Worm (Caenorhabditis elegans) whole organism, L4 larva: ENCODE measurements around the gene D1086.1.

Source experiments
- F44E2.7 ChIP-seq: fragments of 200-800 bp; sonication (Bioruptor generic); IDR thresholded peaks from 2 replicates; pipeline ENCODE4 v2.1.2; 2022; ENCODE audit warnings: missing genetic modification characterization, missing compliant biosample characterization
- Y48G9A.11 ChIP-seq: fragments of 200-800 bp; sonication (Bioruptor generic); IDR thresholded peaks from 2 replicates; pipeline ENCODE4 v1.3.6; 2022; ENCODE audit warnings: missing genetic modification reagents, missing genetic modification characterization, missing compliant biosample characterization
- aha-1 ChIP-seq: fragments of 150-350 bp; peaks from one replicate; lab custom pipeline; 2014; ENCODE audit warnings: missing biosample characterization, missing genetic modification characterization
- ceh-20 ChIP-seq: fragments of 200-800 bp; sonication (Bioruptor generic); IDR thresholded peaks from 2 replicates; pipeline ENCODE4 v1.3.6; 2022; ENCODE audit warnings: missing genetic modification reagents, missing genetic modification characterization, missing compliant biosample characterization
- ceh-82 ChIP-seq: sonication (generic microtip); optimal IDR thresholded peaks from 2 replicates; lab custom pipeline; 2017; ENCODE audit warnings: missing biosample characterization, missing genetic modification characterization
- ces-1 ChIP-seq: fragments of 150-350 bp; sonication (generic microtip); optimal IDR thresholded peaks from 4 replicates; lab custom pipeline; 2014; ENCODE audit warnings: missing biosample characterization, missing genetic modification reagents, missing genetic modification characterization
- cey-2 ChIP-seq: sonication (generic microtip); optimal IDR thresholded peaks from 3 replicates; lab custom pipeline; 2017; ENCODE audit warnings: missing genetic modification characterization, mild to moderate bottlenecking, missing compliant biosample characterization, antibody characterized with exemption, borderline replicate concordance; ENCODE audit not compliant: insufficient read depth
- ctbp-1 ChIP-seq: fragments of 200-800 bp; sonication (Bioruptor generic); IDR thresholded peaks from 2 replicates; pipeline ENCODE4 v1.3.6; 2022; ENCODE audit warnings: missing genetic modification reagents, missing genetic modification characterization, missing compliant biosample characterization
- daf-19 ChIP-seq: fragments of 200-800 bp; sonication (Bioruptor generic); conservative IDR thresholded peaks from 2 replicates; pipeline ENCODE4 v1.3.6; 2022; ENCODE audit warnings: missing genetic modification characterization, missing compliant biosample characterization
- dmd-8 ChIP-seq: fragments of 200-800 bp; sonication (Bioruptor generic); IDR thresholded peaks from 2 replicates; pipeline ENCODE4 v1.3.6; 2022; ENCODE audit warnings: missing genetic modification characterization, missing compliant biosample characterization
- fkh-10 ChIP-seq: fragments of 150-350 bp; optimal IDR thresholded peaks from 2 replicates; lab custom pipeline; 2014; ENCODE audit warnings: missing biosample characterization, missing genetic modification reagents, missing genetic modification characterization
- hlh-11 ChIP-seq: fragments of 200-800 bp; sonication (Bioruptor generic); optimal IDR thresholded peaks from 2 replicates; lab custom pipeline; 2018; ENCODE audit warnings: mild to moderate bottlenecking, missing genetic modification characterization, missing compliant biosample characterization
- hlh-30 ChIP-seq: sonication (generic microtip); optimal IDR thresholded peaks from 2 replicates; lab custom pipeline; 2017; ENCODE audit warnings: antibody characterized with exemption, mild to moderate bottlenecking, missing genetic modification characterization, missing compliant biosample characterization; ENCODE audit not compliant: insufficient read depth
- hmg-1.1 ChIP-seq: fragments of 200-800 bp; sonication (Bioruptor generic); IDR thresholded peaks from 2 replicates; pipeline ENCODE4 v1.3.6; 2022; ENCODE audit warnings: missing genetic modification reagents, missing genetic modification characterization, missing compliant biosample characterization
- lin-13 ChIP-seq: fragments of 150-350 bp; optimal IDR thresholded peaks from 2 replicates; lab custom pipeline; 2014; ENCODE audit warnings: missing biosample characterization, missing genetic modification reagents, missing genetic modification characterization
- lir-3 ChIP-seq: sonication (generic microtip); optimal IDR thresholded peaks from 2 replicates; lab custom pipeline; 2016; ENCODE audit warnings: mild to moderate bottlenecking, missing genetic modification characterization, missing compliant biosample characterization
- lsy-2 ChIP-seq, 2 experiments: fragments of 150-350 bp in 1 of 2; sonication (generic microtip) in 1 of 2; optimal IDR thresholded peaks; 2 replicates each; lab custom pipeline; 2014 to 2017; ENCODE audit warnings: missing biosample characterization in 2 of 2, missing genetic modification characterization in 2 of 2
- mdl-1 ChIP-seq, 2 experiments: fragments of 150-350 bp in 1 of 2; sonication (generic microtip) in 1 of 2; optimal IDR thresholded peaks; 2 replicates each; lab custom pipeline; 2014 to 2017; ENCODE audit warnings: missing biosample characterization in 2 of 2, missing genetic modification characterization in 2 of 2
- mep-1 ChIP-seq: fragments of 150-350 bp; sonication (generic microtip); optimal IDR thresholded peaks from 3 replicates; lab custom pipeline; 2014; ENCODE audit warnings: missing biosample characterization, missing genetic modification characterization
- nhr-11 ChIP-seq: fragments of 150-350 bp; optimal IDR thresholded peaks from 2 replicates; lab custom pipeline; 2014; ENCODE audit warnings: missing biosample characterization, missing genetic modification characterization
- nhr-111 ChIP-seq: fragments of 200-800 bp; sonication (Bioruptor generic); optimal IDR thresholded peaks from 2 replicates; lab custom pipeline; 2018; ENCODE audit warnings: mild to moderate bottlenecking, missing genetic modification characterization, missing compliant biosample characterization
- nhr-237 ChIP-seq: sonication (generic microtip); optimal IDR thresholded peaks from 2 replicates; lab custom pipeline; 2017; ENCODE audit warnings: missing biosample characterization, missing genetic modification characterization
- nhr-25 ChIP-seq: sonication (generic microtip); optimal IDR thresholded peaks from 2 replicates; lab custom pipeline; 2017; ENCODE audit warnings: missing genetic modification characterization, mild to moderate bottlenecking, missing compliant biosample characterization, antibody characterized with exemption, moderate library complexity, borderline replicate concordance; ENCODE audit not compliant: insufficient read depth
- nhr-28 ChIP-seq: fragments of 150-350 bp; optimal IDR thresholded peaks from 2 replicates; lab custom pipeline; 2014; ENCODE audit warnings: missing biosample characterization, missing genetic modification characterization
- nhr-6 ChIP-seq: fragments of 150-350 bp; optimal IDR thresholded peaks from 2 replicates; lab custom pipeline; 2014; ENCODE audit warnings: missing biosample characterization, missing genetic modification characterization
- rbr-2 ChIP-seq: sonication (generic microtip); optimal IDR thresholded peaks from 2 replicates; lab custom pipeline; 2016; ENCODE audit warnings: missing genotype, missing genetic modification characterization, missing compliant biosample characterization
- sdz-12 ChIP-seq: fragments of 200-800 bp; sonication (Bioruptor generic); optimal IDR thresholded peaks from 2 replicates; lab custom pipeline; 2018; ENCODE audit warnings: mild to moderate bottlenecking, missing genetic modification characterization, missing compliant biosample characterization
- set-16 ChIP-seq: fragments of 200-800 bp; sonication (Bioruptor generic); IDR thresholded peaks from 2 replicates; pipeline ENCODE4 v1.3.6; 2022; ENCODE audit warnings: missing genetic modification reagents, missing genetic modification characterization, missing compliant biosample characterization
- snpc-4 ChIP-seq: fragments of 150-350 bp; optimal IDR thresholded peaks from 2 replicates; lab custom pipeline; 2014; ENCODE audit warnings: missing biosample characterization, missing genetic modification characterization
- spr-1 ChIP-seq: sonication (generic microtip); optimal IDR thresholded peaks from 2 replicates; lab custom pipeline; 2016; ENCODE audit warnings: mild to moderate bottlenecking, missing genetic modification characterization, missing compliant biosample characterization
- unc-62 ChIP-seq, 3 experiments: fragments of 150-350 bp in 1 of 3; sonication (generic microtip); optimal IDR thresholded peaks in 2 of 3; peaks in 1 of 3; 1 replicate in 1 of 3; 2 replicates in 2 of 3; lab custom pipeline; 2014 to 2017; ENCODE audit warnings: missing biosample characterization in 3 of 3, missing genetic modification characterization in 3 of 3, missing genetic modification reagents in 3 of 3, missing genotype in 1 of 3

The D1086.1 gene

DNA sequence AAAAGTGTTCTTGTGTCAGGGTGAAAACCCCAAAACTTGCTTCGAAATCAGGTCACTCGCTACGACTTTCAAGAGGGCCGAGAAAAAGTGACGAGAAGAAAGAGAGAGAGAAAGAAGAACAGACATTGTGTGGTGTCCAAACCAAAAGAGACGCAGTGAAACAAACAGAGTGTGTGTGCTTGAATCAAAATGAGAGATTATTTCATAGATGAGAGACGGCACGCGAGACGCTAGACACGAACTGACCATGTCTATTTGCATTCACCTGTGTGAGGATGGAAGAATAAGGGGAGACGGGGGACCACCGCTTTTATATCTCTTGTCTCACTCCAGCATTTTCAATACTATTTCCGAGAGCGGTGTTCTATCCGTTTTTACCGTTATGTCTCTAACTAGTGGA is 37.5 kb downstream of the D1086.1 start (continued):
- no peak for TF ChIP-seq lir-3

DNA sequence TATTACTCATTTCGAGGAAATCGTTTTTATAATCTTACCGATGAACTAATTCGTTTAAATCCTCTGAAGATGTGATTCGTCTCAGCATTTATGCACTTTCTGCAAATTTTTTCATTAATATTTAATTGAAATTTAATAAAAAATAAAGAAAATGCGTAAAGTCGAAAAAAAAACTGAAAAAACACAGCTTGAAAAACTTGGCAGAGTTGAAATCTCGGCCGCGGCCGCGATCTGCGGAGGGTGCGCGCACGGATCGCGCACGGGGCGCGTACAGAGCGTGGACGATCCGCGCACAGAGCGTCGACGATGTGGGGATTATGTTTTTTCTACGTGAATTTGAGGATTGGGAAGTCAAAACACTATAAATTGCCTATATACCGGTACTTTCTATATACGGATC is 39.1 kb downstream of the D1086.1 start, which contains the start of gene AH10.4:
Gene AH10.4, minus strand, starts transcription at position 101 of the 400 bp plus-strand sequence.
- TF ChIP-seq set-16 (GFP tag; lab: Robert Waterston, UW): peak; percentile 42; the same call in 1 of the 2 replicates

- TF ChIP-seq Y48G9A.11 (GFP tag; lab: Robert Waterston, UW) (no peak), aha-1 (tag; lab: Kevin White, UChicago) (peak; percentile 67), daf-19 (GFP tag; lab: Robert Waterston, UW) (no peak), cey-2 (tag; lab: Kevin White, UChicago) (no peak), lin-13 (no peak), nhr-25 (tag; lab: Kevin White, UChicago) (peak; percentile 10), nhr-237 (tag; lab: Kevin White, UChicago) (no peak), nhr-6 (tag; lab: Kevin White, UChicago) (peak; percentile 61), mep-1 (tag; lab: Kevin White, UChicago) (peak; percentile 24), hlh-11 (tag; lab: Kevin White, UChicago) (peak; percentile 10)
Measured at ce11 chrV:14139252-14140100, 40.8 kb downstream of the D1086.1 start.

- TF ChIP-seq fkh-10 (GFP tag; lab: Kevin White, UChicago) (peak; percentile 82), nhr-111 (GFP tag; lab: Kevin White, UChicago) (no peak), ctbp-1 (0 out of 2 replicates have a peak, but pooled peaks have one; percentile 8), lsy-2 (tag; optimal IDR thresholded peaks at IDR 0.05; lab: Kevin White, UChicago) (peak in 1 of 2 experiments; percentile 4), ces-1 (peak; percentile 96)
Measured at ce11 chrV:14140733-14141132, 42.1 kb downstream of the D1086.1 start.

ce11 chrV:14141846-14142245 is 43.2 kb downstream of the D1086.1 start:
- TF ChIP-seq unc-62 (GFP tag; optimal IDR thresholded peaks at IDR 0.05 in 1 of 2; lab: Kevin White, UChicago) (peak in 1 of 2 experiments; percentile 92), unc-62 (tag; optimal IDR thresholded peaks at IDR 0.05; lab: Kevin White, UChicago) (no peak), ceh-82 (tag; lab: Kevin White, UChicago) (no peak)
- TF ChIP-seq, all 104 proteins: peak for 1

DNA sequence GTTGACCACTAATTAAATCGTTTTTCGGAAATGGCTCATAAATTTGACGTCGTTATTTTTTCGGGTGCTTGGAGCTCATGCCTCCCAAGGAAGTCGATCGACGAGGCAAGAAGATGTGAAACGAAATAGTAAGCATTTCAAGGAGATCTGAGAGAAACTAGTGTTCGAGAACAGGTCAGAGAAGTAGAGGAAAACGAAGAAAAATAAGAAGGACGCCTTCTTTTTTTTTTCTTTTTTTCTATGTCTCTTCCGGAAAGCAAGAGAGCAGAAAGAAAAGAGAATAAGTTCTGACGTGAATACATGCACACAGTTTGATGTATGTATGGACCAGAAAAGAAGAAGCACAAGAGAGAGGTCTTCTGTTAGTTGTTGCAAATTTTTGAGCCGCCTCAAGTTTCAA is 45.0 kb downstream of the D1086.1 start:
- TF ChIP-seq mdl-1 (tag; optimal IDR thresholded peaks at IDR 0.05; lab: Kevin White, UChicago) (no peak), aha-1 (tag; lab: Kevin White, UChicago) (peak; percentile 40), nhr-28 (tag; lab: Kevin White, UChicago) (no peak), hlh-30 (tag; lab: Kevin White, UChicago) (peak; percentile 33), hmg-1.1 (peak; percentile 41; the same call in 1 of the 2 replicates), unc-62 (GFP tag; optimal IDR thresholded peaks at IDR 0.05 in 1 of 2; lab: Kevin White, UChicago) (peak in 1 of 2 experiments; percentile 99), unc-62 (tag; optimal IDR thresholded peaks at IDR 0.05; lab: Kevin White, UChicago) (no peak), spr-1 (no peak), F44E2.7 (GFP tag; lab: Robert Waterston, UW) (no peak), nhr-11 (tag; lab: Kevin White, UChicago) (peak; percentile 14), mep-1 (tag; lab: Kevin White, UChicago) (peak; percentile 41), ces-1 (peak; percentile 18), nhr-111 (GFP tag; lab: Kevin White, UChicago) (no peak), ctbp-1 (0 out of 2 replicates have a peak, but pooled peaks have one; percentile 45), ceh-82 (tag; lab: Kevin White, UChicago) (no peak), sdz-12 (GFP tag; lab: Kevin White, UChicago) (no peak), lsy-2 (tag; optimal IDR thresholded peaks at IDR 0.05; lab: Kevin White, UChicago) (peak in 1 of 2 experiments; percentile 63), snpc-4 (tag; lab: Kevin White, UChicago) (no peak), fkh-10 (GFP tag; lab: Kevin White, UChicago) (peak; percentile 84), ceh-20 (GFP tag; lab: Robert Waterston, UW) (no peak), dmd-8 (GFP tag; lab: Robert Waterston, UW) (no peak), rbr-2 (tag; lab: Kevin White, UChicago) (peak; percentile 47)
